Worm (Caenorhabditis elegans) whole organism, midembryonic: ENCODE data around the gene irld-49.

Experiments used
- T22C8.4 ChIP-seq: fragments of 200-800 bp; sonication (Bioruptor generic); IDR thresholded peaks from 2 replicates; pipeline ENCODE4 v1.3.6; 2022; ENCODE audit warnings: missing genetic modification characterization, missing compliant biosample characterization
- cog-1 ChIP-seq: sonication (generic microtip); optimal IDR thresholded peaks from 2 replicates; lab custom pipeline; 2016; ENCODE audit warnings: missing genetic modification characterization, missing compliant biosample characterization
- flt-1 ChIP-seq: fragments of 200-800 bp; sonication (Bioruptor generic); IDR thresholded peaks from 2 replicates; pipeline ENCODE4 v1.3.6; 2022; ENCODE audit warnings: missing genetic modification characterization, missing compliant biosample characterization
- klf-2 ChIP-seq: fragments of 200-800 bp; sonication (Bioruptor generic); conservative IDR thresholded peaks from 2 replicates; pipeline ENCODE4 v1.3.6; 2022; ENCODE audit warnings: missing genetic modification reagents, missing genetic modification characterization, missing compliant biosample characterization
- med-1 ChIP-seq: sonication (generic microtip); optimal IDR thresholded peaks from 2 replicates; lab custom pipeline; 2017; ENCODE audit warnings: missing genetic modification characterization, mild to moderate bottlenecking, missing compliant biosample characterization, antibody characterized with exemption, missing genetic modification reagents; ENCODE audit not compliant: insufficient read depth
- ref-1 ChIP-seq: fragments of 200-800 bp; sonication (Bioruptor generic); conservative IDR thresholded peaks from 2 replicates; pipeline ENCODE4 v1.3.6; 2022; ENCODE audit warnings: missing genetic modification reagents, missing genetic modification characterization, missing compliant biosample characterization
- tab-1 ChIP-seq: fragments of 200-800 bp; sonication (Bioruptor generic); IDR thresholded peaks from 2 replicates; pipeline ENCODE4 v1.3.6; 2022; ENCODE audit warnings: missing genetic modification characterization, missing compliant biosample characterization
- ztf-23 ChIP-seq: fragments of 200-800 bp; sonication (Bioruptor generic); IDR thresholded peaks from 2 replicates; pipeline ENCODE4 v1.3.6; 2022; ENCODE audit warnings: missing genetic modification reagents, missing genetic modification characterization, missing compliant biosample characterization
- ztf-29 ChIP-seq: fragments of 200-800 bp; sonication (Bioruptor generic); IDR thresholded peaks from 2 replicates; pipeline ENCODE4 v1.3.6; 2022; ENCODE audit warnings: missing genetic modification reagents, missing genetic modification characterization, missing compliant biosample characterization

irld-49 gene

DNA sequence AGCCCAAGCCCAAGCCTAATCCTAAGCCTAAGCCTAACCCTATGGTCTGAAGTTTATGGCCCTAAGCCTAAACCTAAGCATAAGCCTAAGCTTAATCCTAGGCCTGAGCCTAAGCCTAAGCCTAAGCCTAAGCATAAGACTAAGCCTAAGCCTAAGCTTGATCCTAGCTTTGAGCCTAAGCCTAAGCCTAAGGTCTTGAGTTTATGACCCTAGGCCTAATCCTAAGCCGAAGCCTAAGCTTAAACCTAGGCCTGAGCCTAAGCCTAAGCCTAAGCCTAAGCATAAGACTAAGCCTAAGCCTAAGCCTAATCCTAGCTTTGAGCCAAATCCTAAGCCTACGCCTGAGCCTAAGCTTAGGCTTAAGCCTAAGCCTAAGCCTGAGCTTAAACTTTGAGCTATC, 35.1 kb downstream of the irld-49 start:
- peak; percentile 47; the same call in 1 of the 2 replicates for TF ChIP-seq ztf-29 (GFP tag; lab: Robert Waterston, UW)
- TF ChIP-seq tab-1 (GFP tag; lab: Robert Waterston, UW): no peak
- TF ChIP-seq ref-1 (GFP tag; lab: Robert Waterston, UW): no peak

DNA sequence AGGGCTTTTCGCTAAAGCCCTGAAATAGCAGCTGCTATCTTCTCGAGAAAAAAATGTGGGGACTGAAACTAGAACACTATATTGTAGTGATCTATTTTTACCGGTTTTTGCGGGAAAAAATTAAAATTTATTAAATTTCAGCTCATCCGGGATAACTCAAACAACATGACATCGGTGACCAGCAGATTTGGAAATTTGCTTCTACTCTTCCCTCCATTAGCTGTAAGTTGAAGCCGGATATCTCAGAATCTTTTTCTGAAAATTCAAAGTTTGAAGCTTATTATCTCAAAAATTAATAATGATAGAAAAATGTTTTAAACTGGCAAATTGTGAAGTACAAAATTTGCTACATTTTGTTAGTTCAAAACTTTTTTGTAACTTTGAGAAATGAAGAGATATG, 40.4 kb downstream of the irld-49 start:
- no peak for TF ChIP-seq ztf-23
- TF ChIP-seq med-1 (GFP tag; lab: Kevin White, UChicago): no peak
- no peak for TF ChIP-seq T22C8.4 (GFP tag; lab: Robert Waterston, UW)
- TF ChIP-seq tab-1 (GFP tag; lab: Robert Waterston, UW): no peak
- TF ChIP-seq cog-1: no peak
- TF ChIP-seq flt-1 (GFP tag; lab: Robert Waterston, UW): no peak
- no peak for TF ChIP-seq ref-1 (GFP tag; lab: Robert Waterston, UW)
- no peak for TF ChIP-seq klf-2 (GFP tag; lab: Robert Waterston, UW)
- TF ChIP-seq ztf-29 (GFP tag; lab: Robert Waterston, UW): no peak

DNA sequence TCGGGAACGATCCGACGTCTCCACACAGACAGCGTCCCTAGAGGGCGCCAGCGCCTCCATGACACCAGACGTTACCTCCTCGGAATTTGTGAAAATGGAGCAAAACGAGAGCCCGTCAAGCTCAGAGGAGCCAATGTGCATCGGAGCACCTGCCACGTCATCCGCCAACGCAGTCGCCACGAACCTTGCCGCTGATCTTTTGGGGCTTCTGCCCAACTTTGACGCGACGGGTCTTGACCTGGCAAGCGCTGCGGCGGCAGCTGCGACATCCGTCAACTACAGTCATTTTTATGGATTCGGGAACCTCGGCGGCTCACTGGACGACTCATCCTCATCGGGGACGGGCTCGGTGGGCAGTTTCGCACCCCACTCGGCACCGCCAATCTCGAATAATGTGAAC, 41.5 kb downstream of the irld-49 start:
- TF ChIP-seq med-1 (GFP tag; lab: Kevin White, UChicago) (no peak), flt-1 (GFP tag; lab: Robert Waterston, UW) (no peak), klf-2 (GFP tag; lab: Robert Waterston, UW) (no peak), ref-1 (GFP tag; lab: Robert Waterston, UW) (no peak), tab-1 (GFP tag; lab: Robert Waterston, UW) (0 out of 2 replicates have a peak, but pooled peaks have one; percentile 58), ztf-29 (GFP tag; lab: Robert Waterston, UW) (no peak), cog-1 (no peak)

DNA sequence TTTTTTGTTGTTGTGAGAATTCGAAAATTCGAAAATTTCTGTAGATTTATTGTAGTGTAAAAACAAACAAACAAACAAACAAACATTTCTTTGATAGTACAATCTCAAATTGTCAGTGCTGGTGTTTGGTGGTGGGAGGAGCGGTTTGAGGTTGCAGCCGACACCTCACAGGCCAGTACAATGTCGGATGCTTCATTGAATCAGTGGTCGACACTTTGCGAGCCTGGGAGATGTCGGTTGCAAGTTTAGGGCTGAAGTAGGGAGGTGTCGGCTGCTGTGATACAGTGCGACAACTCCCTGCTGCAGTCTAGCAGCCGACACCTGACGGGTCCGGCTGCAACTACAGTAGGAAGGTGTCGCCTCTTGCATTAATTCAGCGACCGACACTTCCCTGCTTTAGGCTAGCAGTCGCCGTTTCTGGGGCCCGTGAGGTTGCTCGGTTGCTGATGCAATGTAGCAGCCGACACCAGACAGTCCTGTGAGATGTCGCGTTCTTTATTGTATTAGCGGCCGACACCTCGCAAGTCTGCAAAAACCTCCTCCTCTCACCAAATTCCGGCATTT, 42.0 kb downstream of the irld-49 start:
- TF ChIP-seq ztf-29 (GFP tag; lab: Robert Waterston, UW) (no peak), med-1 (GFP tag; lab: Kevin White, UChicago) (no peak), cog-1 (no peak), ztf-23 (no peak), T22C8.4 (GFP tag; lab: Robert Waterston, UW) (no peak), ref-1 (GFP tag; lab: Robert Waterston, UW) (no peak), flt-1 (GFP tag; lab: Robert Waterston, UW) (no peak), klf-2 (GFP tag; lab: Robert Waterston, UW) (no peak), tab-1 (GFP tag; lab: Robert Waterston, UW) (no peak)

DNA sequence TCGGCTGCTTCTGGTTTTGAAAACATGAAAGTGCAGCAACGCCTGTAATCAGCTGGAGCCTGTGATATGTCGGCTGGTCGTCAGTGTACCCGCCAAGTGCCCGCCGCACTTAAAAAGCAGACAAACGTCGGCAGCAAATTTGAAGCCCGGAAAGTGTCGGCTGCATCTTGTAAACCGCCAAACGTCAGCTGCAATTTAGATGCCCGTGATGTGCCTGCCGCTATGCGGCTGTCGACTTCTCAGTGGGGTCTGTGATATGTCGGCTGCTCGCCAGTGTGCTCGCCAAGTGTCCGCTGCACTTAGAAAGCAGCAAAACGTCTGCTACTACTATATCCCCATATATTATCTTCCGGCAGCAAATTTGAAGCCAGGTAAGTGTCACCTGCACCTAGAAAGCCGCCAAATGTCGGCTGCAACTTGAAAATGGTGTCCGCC, 43.2 kb downstream of the irld-49 start:
- TF ChIP-seq klf-2 (GFP tag; lab: Robert Waterston, UW): 0 out of 2 replicates have a peak, but pooled peaks have one; percentile 12
- TF ChIP-seq ztf-23: no peak

DNA sequence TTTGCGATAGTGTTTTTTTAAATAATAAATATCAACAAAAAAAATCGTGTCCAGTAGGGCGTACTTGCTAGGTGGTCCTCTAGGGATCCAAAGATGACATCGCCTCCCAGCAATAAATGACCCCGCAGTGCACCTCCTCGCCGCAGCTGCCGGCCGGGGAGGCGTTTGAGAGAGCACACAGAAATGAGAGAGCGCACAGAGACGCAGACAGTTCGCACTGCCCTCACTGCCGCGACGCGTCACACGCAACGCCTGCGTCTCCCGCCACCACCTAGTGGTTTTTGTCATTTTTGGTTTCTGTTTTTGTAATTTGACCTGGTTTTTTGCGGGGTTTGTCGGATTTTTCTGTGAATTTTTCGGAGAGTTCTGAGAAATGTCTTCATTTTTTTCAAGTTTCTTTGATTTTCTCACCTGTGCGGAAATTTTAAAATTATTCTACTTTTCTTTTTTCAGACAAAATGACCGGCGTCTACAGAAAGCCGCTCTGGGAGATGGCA, 43.9 kb downstream of the irld-49 start, which contains the start of gene lido-7:
TSS of gene lido-7 (plus strand) at position 447 of the 497 bp plus-strand sequence.
- TF ChIP-seq T22C8.4 (GFP tag; lab: Robert Waterston, UW) (no peak), tab-1 (GFP tag; lab: Robert Waterston, UW) (no peak), ztf-23 (peak; percentile 59; the same call in 1 of the 2 replicates)

DNA sequence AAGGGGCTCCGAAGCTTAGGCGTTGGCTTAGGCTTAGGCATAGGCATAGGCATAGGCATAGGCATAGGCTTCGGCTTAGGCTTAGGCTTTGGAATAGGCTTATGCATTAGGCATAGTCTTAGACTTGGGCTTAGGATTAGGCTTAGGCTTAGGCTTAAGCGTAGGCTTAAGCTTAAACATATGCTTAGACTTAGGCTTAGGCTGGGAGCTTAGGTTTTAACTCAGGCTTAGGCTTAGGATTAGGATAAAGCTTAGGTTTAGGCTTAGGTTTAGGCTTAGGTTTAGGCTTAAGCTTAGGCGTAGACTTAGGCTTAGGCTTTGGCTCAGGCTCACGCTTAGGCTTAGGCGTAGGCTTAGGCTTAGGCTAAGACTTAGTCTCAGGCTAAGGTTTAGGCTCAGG, 46.1 kb downstream of the irld-49 start:
- no peak for TF ChIP-seq tab-1 (GFP tag; lab: Robert Waterston, UW)
- no peak for TF ChIP-seq flt-1 (GFP tag; lab: Robert Waterston, UW)
- TF ChIP-seq T22C8.4 (GFP tag; lab: Robert Waterston, UW): no peak
- no peak for TF ChIP-seq med-1 (GFP tag; lab: Kevin White, UChicago)
- no peak for TF ChIP-seq ref-1 (GFP tag; lab: Robert Waterston, UW)
- TF ChIP-seq klf-2 (GFP tag; lab: Robert Waterston, UW): no peak
- TF ChIP-seq ztf-23: no peak
- TF ChIP-seq cog-1: no peak
- no peak for TF ChIP-seq ztf-29 (GFP tag; lab: Robert Waterston, UW)

DNA sequence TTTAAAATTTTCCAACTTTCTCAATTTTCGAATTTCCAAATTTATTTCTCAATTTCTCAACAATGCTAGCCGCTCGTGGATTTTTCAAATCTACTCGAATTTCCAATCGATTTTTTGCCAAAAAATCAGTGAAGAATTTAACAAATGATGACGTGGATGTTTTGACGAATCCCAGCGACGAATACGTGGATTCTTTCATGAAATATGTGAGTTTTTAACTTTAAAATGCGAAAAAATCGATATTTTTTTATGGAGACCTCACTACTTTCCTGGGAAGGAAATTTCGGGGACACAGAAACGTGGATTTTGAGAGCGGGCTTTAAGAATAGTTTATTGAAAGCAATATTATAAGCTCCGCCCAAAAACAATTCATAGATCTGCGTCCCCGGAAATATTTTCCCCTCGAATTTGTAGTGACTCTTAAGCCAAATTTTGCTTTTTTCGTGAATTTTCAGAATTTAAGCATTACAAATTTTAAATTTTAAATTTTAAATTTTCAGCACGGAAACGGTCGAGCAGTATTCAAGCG, 47.6 kb downstream of the irld-49 start, which contains the start of gene K08A2.2:
TSS of gene K08A2.2 (plus strand) at position 51 of the 529 bp plus-strand sequence.
- TF ChIP-seq ztf-23 (no peak), ref-1 (GFP tag; lab: Robert Waterston, UW) (no peak), ztf-29 (GFP tag; lab: Robert Waterston, UW) (no peak), tab-1 (GFP tag; lab: Robert Waterston, UW) (no peak), med-1 (GFP tag; lab: Kevin White, UChicago) (no peak), klf-2 (GFP tag; lab: Robert Waterston, UW) (no peak), cog-1 (no peak), flt-1 (GFP tag; lab: Robert Waterston, UW) (no peak), T22C8.4 (GFP tag; lab: Robert Waterston, UW) (no peak)

DNA sequence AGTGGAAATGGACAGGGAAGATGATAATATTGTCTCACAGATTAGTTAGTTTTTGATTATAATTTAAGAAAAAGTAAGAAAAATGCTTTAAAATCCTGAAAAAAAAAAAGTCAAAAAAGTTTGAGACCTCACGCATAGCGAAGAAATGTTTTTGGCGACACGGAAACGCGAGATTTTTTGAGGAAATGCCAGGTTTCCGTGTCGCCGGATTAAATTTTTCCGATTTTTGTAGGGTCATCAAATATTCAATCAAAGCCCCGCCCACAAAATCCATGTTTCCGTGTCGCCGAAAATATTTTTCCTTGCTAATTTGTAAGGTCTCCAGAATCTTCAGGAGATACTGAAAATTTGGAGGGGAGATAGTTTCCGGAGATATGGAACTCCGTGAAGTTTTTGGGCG, 48.3 kb downstream of the irld-49 start:
- TF ChIP-seq ztf-29 (GFP tag; lab: Robert Waterston, UW) (no peak), flt-1 (GFP tag; lab: Robert Waterston, UW) (no peak), ref-1 (GFP tag; lab: Robert Waterston, UW) (no peak), med-1 (GFP tag; lab: Kevin White, UChicago) (no peak), klf-2 (GFP tag; lab: Robert Waterston, UW) (no peak), tab-1 (GFP tag; lab: Robert Waterston, UW) (no peak), cog-1 (no peak), ztf-23 (no peak), T22C8.4 (GFP tag; lab: Robert Waterston, UW) (no peak)
